Fruit fly (Drosophila melanogaster) whole organism, embryonic: ENCODE data around the gene Syx8.

ENCODE experiments used
- BEAF-32 ChIP-seq: fragments of 200-800 bp; sonication (Bioruptor generic); optimal IDR thresholded peaks from 3 replicates; lab custom pipeline; 2017; ENCODE audit warnings: missing biosample characterization, missing genetic modification characterization, mild to moderate bottlenecking, moderate library complexity, missing genetic modification reagents
- CG10147 ChIP-seq: fragments of 200-800 bp; sonication (Bioruptor generic); optimal IDR thresholded peaks from 2 replicates; lab custom pipeline; 2019; ENCODE audit warnings: missing biosample characterization, mild to moderate bottlenecking, missing genetic modification characterization, moderate library complexity
- CG10267 ChIP-seq: fragments of 200-800 bp; sonication (Bioruptor generic); optimal IDR thresholded peaks from 2 replicates; lab custom pipeline; 2018; ENCODE audit warnings: missing biosample characterization, mild to moderate bottlenecking, missing genetic modification characterization, moderate library complexity
- CG12071 ChIP-seq: fragments of 200-800 bp; sonication (Bioruptor generic); optimal IDR thresholded peaks from 3 replicates; lab custom pipeline; 2018; ENCODE audit warnings: missing biosample characterization, mild to moderate bottlenecking, missing genetic modification characterization
- CG13624 ChIP-seq: fragments of 200-800 bp; sonication (Bioruptor generic); optimal IDR thresholded peaks from 2 replicates; lab custom pipeline; 2016; ENCODE audit warnings: missing biosample characterization, missing genetic modification characterization
- CG13894 ChIP-seq: fragments of 200-800 bp; sonication (Bioruptor generic); optimal IDR thresholded peaks from 3 replicates; lab custom pipeline; 2018; ENCODE audit warnings: missing biosample characterization, mild to moderate bottlenecking, missing genetic modification characterization, moderate library complexity
- CG15514 ChIP-seq: fragments of 200-800 bp; sonication (Bioruptor generic); optimal IDR thresholded peaks from 3 replicates; lab custom pipeline; 2017; ENCODE audit warnings: missing biosample characterization, missing genetic modification characterization, mild to moderate bottlenecking, moderate library complexity, missing genetic modification reagents
- CG17186 ChIP-seq: fragments of 200-800 bp; sonication (Bioruptor generic); optimal IDR thresholded peaks from 3 replicates; lab custom pipeline; 2017; ENCODE audit warnings: missing biosample characterization, missing genetic modification reagents, missing genetic modification characterization
- CG17385 ChIP-seq: fragments of 200-800 bp; sonication (Bioruptor generic); optimal IDR thresholded peaks from 3 replicates; lab custom pipeline; 2018; ENCODE audit warnings: missing biosample characterization, mild to moderate bottlenecking, missing genetic modification characterization
- CG2120 ChIP-seq: fragments of 200-800 bp; sonication (Bioruptor generic); optimal IDR thresholded peaks from 3 replicates; lab custom pipeline; 2016; ENCODE audit warnings: missing biosample characterization, missing genetic modification characterization
- CG2712 ChIP-seq: fragments of 200-800 bp; optimal IDR thresholded peaks from 3 replicates; lab custom pipeline; 2019; ENCODE audit warnings: missing biosample characterization, mild to moderate bottlenecking, missing genetic modification characterization, moderate library complexity
- CG30403 ChIP-seq: fragments of 200-800 bp; sonication (Bioruptor generic); optimal IDR thresholded peaks from 3 replicates; lab custom pipeline; 2016; ENCODE audit warnings: missing biosample characterization, missing genetic modification characterization
- CG31441 ChIP-seq: fragments of 200-800 bp; sonication (Bioruptor generic); IDR thresholded peaks from 2 replicates; pipeline ENCODE4 v1.3.6; 2022; ENCODE audit warnings: missing biosample characterization, missing genetic modification characterization
- CG3281 ChIP-seq: fragments of 200-800 bp; sonication (Bioruptor generic); optimal IDR thresholded peaks from 3 replicates; lab custom pipeline; 2017; ENCODE audit warnings: missing biosample characterization, mild to moderate bottlenecking, missing genetic modification characterization
- CG34376 ChIP-seq: fragments of 200-800 bp; sonication (Bioruptor generic); optimal IDR thresholded peaks from 2 replicates; lab custom pipeline; 2018; ENCODE audit warnings: missing biosample characterization, mild to moderate bottlenecking, missing genetic modification characterization
- CG3847 ChIP-seq: fragments of 200-800 bp; sonication (Bioruptor generic); IDR thresholded peaks from 2 replicates; pipeline ENCODE4 v1.3.6; 2022; ENCODE audit warnings: missing biosample characterization, missing genetic modification characterization
- CG4424 ChIP-seq: fragments of 200-800 bp; sonication (Bioruptor generic); optimal IDR thresholded peaks from 3 replicates; lab custom pipeline; 2016; ENCODE audit warnings: missing biosample characterization, missing genetic modification characterization
- CG6175 ChIP-seq: fragments of 200-800 bp; sonication (Bioruptor generic); IDR thresholded peaks from 3 replicates; pipeline ENCODE4 v1.3.6; 2022; ENCODE audit warnings: missing biosample characterization, missing genetic modification characterization
- CG6272 ChIP-seq: fragments of 200-800 bp; sonication (Bioruptor generic); IDR thresholded peaks from 2 replicates; pipeline ENCODE4 v1.3.6; 2022; ENCODE audit warnings: missing biosample characterization, missing genetic modification characterization
- CG6765 ChIP-seq: fragments of 200-800 bp; sonication (Bioruptor generic); optimal IDR thresholded peaks from 3 replicates; lab custom pipeline; 2017; ENCODE audit warnings: missing biosample characterization, mild to moderate bottlenecking, missing genetic modification characterization
- CG6791 ChIP-seq: fragments of 200-800 bp; sonication (Bioruptor generic); IDR thresholded peaks from 3 replicates; pipeline ENCODE4 v1.3.6; 2022; ENCODE audit warnings: missing biosample characterization, missing genetic modification characterization; ENCODE audit not compliant: partially characterized antibody
- CG7928 ChIP-seq: fragments of 200-800 bp; sonication (Bioruptor generic); optimal IDR thresholded peaks from 2 replicates; lab custom pipeline; 2017; ENCODE audit warnings: missing biosample characterization, mild to moderate bottlenecking, missing genetic modification characterization
- CG9609 ChIP-seq: fragments of 200-800 bp; sonication (Bioruptor generic); optimal IDR thresholded peaks from 3 replicates; lab custom pipeline; 2016; ENCODE audit warnings: missing biosample characterization, missing genetic modification characterization
- CTCF ChIP-seq: fragments of 200-800 bp; sonication (Bioruptor generic); optimal IDR thresholded peaks from 2 replicates; lab custom pipeline; 2017; ENCODE audit warnings: missing biosample characterization, mild to moderate bottlenecking, missing genetic modification characterization, moderate library complexity
- Fer1 ChIP-seq: fragments of 200-800 bp; sonication (Bioruptor generic); optimal IDR thresholded peaks from 2 replicates; lab custom pipeline; 2017; ENCODE audit warnings: missing biosample characterization, mild to moderate bottlenecking, missing genetic modification characterization
- Hand ChIP-seq: fragments of 200-800 bp; sonication (Bioruptor generic); optimal IDR thresholded peaks from 2 replicates; lab custom pipeline; 2017; ENCODE audit warnings: mild to moderate bottlenecking, missing biosample characterization, missing genetic modification reagents, missing genetic modification characterization
- Hmr ChIP-seq: fragments of 200-800 bp; sonication (Bioruptor generic); optimal IDR thresholded peaks from 3 replicates; lab custom pipeline; 2017; ENCODE audit warnings: mild to moderate bottlenecking, missing biosample characterization, missing genetic modification reagents, missing genetic modification characterization
- Hr39 ChIP-seq: fragments of >200 bp; optimal IDR thresholded peaks from 2 replicates; lab custom pipeline; 2017
- Med ChIP-seq: fragments of 200-800 bp; sonication (Bioruptor generic); peaks from one replicate; lab custom pipeline; 2016; ENCODE audit warnings: missing biosample characterization, missing genetic modification characterization, mild to moderate bottlenecking, inconsistent platforms, moderate library complexity
- Rfx ChIP-seq: fragments of 200-800 bp; sonication (Bioruptor generic); IDR thresholded peaks from 2 replicates; pipeline ENCODE4 v1.3.6; 2022; ENCODE audit warnings: missing biosample characterization, missing genetic modification characterization
- Scr ChIP-seq: fragments of 200-800 bp; sonication (Bioruptor generic); IDR thresholded peaks from 2 replicates; pipeline ENCODE4 v1.3.6; 2022; ENCODE audit warnings: missing biosample characterization, missing genetic modification characterization; ENCODE audit not compliant: partially characterized antibody
- Xbp1 ChIP-seq: fragments of 200-800 bp; sonication (Bioruptor generic); optimal IDR thresholded peaks from 3 replicates; lab custom pipeline; 2016; ENCODE audit warnings: missing biosample characterization, mild to moderate bottlenecking, missing genetic modification characterization
- amos ChIP-seq: fragments of 200-800 bp; sonication (Bioruptor generic); IDR thresholded peaks from 2 replicates; pipeline ENCODE4 v1.3.6; 2022; ENCODE audit warnings: missing biosample characterization, missing genetic modification characterization; ENCODE audit not compliant: partially characterized antibody
- ase ChIP-seq: fragments of 200-800 bp; sonication (Bioruptor generic); IDR thresholded peaks from 3 replicates; pipeline ENCODE4 v1.3.6; 2022; ENCODE audit warnings: missing biosample characterization, missing genetic modification characterization
- bcd ChIP-seq: fragments of 200-800 bp; sonication (Bioruptor generic); optimal IDR thresholded peaks from 2 replicates; lab custom pipeline; 2017; ENCODE audit warnings: missing biosample characterization, mild to moderate bottlenecking, missing genetic modification characterization
- chinmo ChIP-seq: fragments of 200-800 bp; sonication (Bioruptor generic); IDR thresholded peaks from 4 replicates; pipeline ENCODE4 v1.3.6; 2022; ENCODE audit warnings: missing biosample characterization, missing genetic modification characterization; ENCODE audit not compliant: partially characterized antibody
- danr ChIP-seq: fragments of 200-800 bp; sonication (Bioruptor generic); IDR thresholded peaks from 2 replicates; pipeline ENCODE4 v1.3.6; 2022; ENCODE audit warnings: missing biosample characterization, missing genetic modification characterization
- dmrt11E ChIP-seq: fragments of 200-800 bp; sonication (Bioruptor generic); optimal IDR thresholded peaks from 3 replicates; lab custom pipeline; 2018; ENCODE audit warnings: missing biosample characterization, mild to moderate bottlenecking, missing genetic modification characterization, moderate library complexity
- esg ChIP-seq: fragments of 200-800 bp; sonication (Bioruptor generic); conservative IDR thresholded peaks from 2 replicates; pipeline ENCODE4 v1.3.6; 2022; ENCODE audit warnings: missing biosample characterization, missing genetic modification characterization
- gfzf ChIP-seq: fragments of 200-800 bp; sonication (Bioruptor generic); optimal IDR thresholded peaks from 2 replicates; lab custom pipeline; 2016; ENCODE audit warnings: missing biosample characterization, mild to moderate bottlenecking, missing genetic modification characterization, moderate library complexity
- gro ChIP-seq: fragments of 200-800 bp; sonication (Bioruptor generic); optimal IDR thresholded peaks from 2 replicates; lab custom pipeline; 2016; ENCODE audit warnings: missing biosample characterization, missing genetic modification characterization
- her ChIP-seq: fragments of 200-800 bp; sonication (Bioruptor generic); optimal IDR thresholded peaks from 2 replicates; lab custom pipeline; 2016; ENCODE audit warnings: missing biosample characterization, missing genetic modification characterization
- scrt ChIP-seq: fragments of 200-800 bp; sonication (Bioruptor generic); optimal IDR thresholded peaks from 2 replicates; lab custom pipeline; 2018; ENCODE audit warnings: missing biosample characterization, mild to moderate bottlenecking, missing genetic modification characterization, moderate library complexity
- sd ChIP-seq: fragments of 200-800 bp; sonication (Bioruptor generic); optimal IDR thresholded peaks from 3 replicates; lab custom pipeline; 2018; ENCODE audit warnings: missing biosample characterization, mild to moderate bottlenecking, missing genetic modification characterization, moderate library complexity
- sima ChIP-seq: fragments of 200-800 bp; sonication (Bioruptor generic); optimal IDR thresholded peaks from 2 replicates; lab custom pipeline; 2016; ENCODE audit warnings: missing biosample characterization, missing genetic modification characterization
- sisA ChIP-seq: fragments of 200-800 bp; sonication (Bioruptor generic); IDR thresholded peaks from 2 replicates; pipeline ENCODE4 v1.3.6; 2022; ENCODE audit warnings: missing biosample characterization, missing genetic modification characterization
- slbo ChIP-seq: fragments of 200-800 bp; sonication (Bioruptor generic); IDR thresholded peaks from 2 replicates; pipeline ENCODE4 v1.3.6; 2022; ENCODE audit warnings: missing biosample characterization, missing genetic modification characterization
- twi ChIP-seq: fragments of 200-800 bp; optimal IDR thresholded peaks from 2 replicates; lab custom pipeline; 2019; ENCODE audit warnings: missing biosample characterization, mild to moderate bottlenecking, missing genetic modification characterization, moderate library complexity
- vfl ChIP-seq: fragments of 200-800 bp; sonication (Bioruptor generic); optimal IDR thresholded peaks from 2 replicates; lab custom pipeline; 2016; ENCODE audit warnings: missing biosample characterization, missing genetic modification characterization
- vvl ChIP-seq: fragments of 200-800 bp; sonication (Bioruptor generic); IDR thresholded peaks from 2 replicates; pipeline ENCODE4 v1.3.6; 2022; ENCODE audit warnings: missing biosample characterization, missing genetic modification characterization
- zfh2 ChIP-seq: fragments of 200-800 bp; sonication (Bioruptor generic); optimal IDR thresholded peaks from 2 replicates; lab custom pipeline; 2016; ENCODE audit warnings: missing biosample characterization, missing genetic modification characterization

Syx8 gene

DNA sequence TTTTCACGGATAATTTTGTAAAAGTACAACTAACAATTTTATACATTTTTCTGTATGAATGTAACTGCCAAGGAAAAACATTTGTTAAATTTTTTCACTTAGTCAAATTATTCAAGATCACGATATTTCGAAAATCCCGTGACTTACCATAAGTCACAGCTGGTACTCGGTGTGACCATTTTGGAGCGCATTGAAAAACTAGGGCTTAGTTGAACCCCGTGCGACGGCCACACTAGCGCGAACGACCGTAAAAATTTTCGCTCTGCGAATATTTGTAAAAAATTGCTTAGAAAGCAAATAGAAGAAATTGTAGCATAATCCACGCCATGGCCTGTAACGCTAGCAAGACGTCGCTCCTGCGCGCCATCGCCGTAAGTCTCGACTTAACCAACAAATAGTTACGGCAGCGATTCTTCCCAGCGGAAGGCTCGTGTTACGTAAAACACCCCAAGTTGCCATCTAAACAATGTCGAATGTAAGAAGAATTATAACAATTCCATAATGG is 2.7 kb downstream of the Syx8 start, which contains the start of gene UQCR-C2 (continued):
- peak; percentile 56 for TF ChIP-seq CG13624 (GFP tag; lab: Kevin White, UChicago)
- TF ChIP-seq CG2120: peak; percentile 28
- no peak for TF ChIP-seq CG9609 (GFP tag; lab: Kevin White, UChicago)
- no peak for TF ChIP-seq CG6272 (GFP tag; lab: Robert Waterston, UW)
- TF ChIP-seq CG3847 (GFP tag; lab: Robert Waterston, UW): peak; percentile 38; the same call in 1 of the 2 replicates
- TF ChIP-seq CG12071: no peak
- peak; percentile 8 for TF ChIP-seq Hmr (GFP tag; lab: Kevin White, UChicago)
- no peak for TF ChIP-seq ase (GFP tag; lab: Robert Waterston, UW)
- peak; percentile 98 for TF ChIP-seq gfzf
- TF ChIP-seq CG34376 (GFP tag; lab: Kevin White, UChicago): peak; percentile 44
- peak; percentile 25 for TF ChIP-seq CTCF (GFP tag; lab: Kevin White, UChicago)
- peak; percentile 8 for TF ChIP-seq CG30403 (GFP tag; lab: Kevin White, UChicago)
- peak; percentile 52 for TF ChIP-seq her
- TF ChIP-seq CG6175 (GFP tag; lab: Robert Waterston, UW): no peak
- no peak for TF ChIP-seq Hr39 (lab: Kevin White, UChicago)
- peak; percentile 19 for TF ChIP-seq CG10147 (GFP tag; lab: Kevin White, UChicago)
- TF ChIP-seq BEAF-32 (GFP tag; lab: Kevin White, UChicago): peak; percentile 61
- TF ChIP-seq Hand (GFP tag; lab: Kevin White, UChicago): peak; percentile 3
- TF ChIP-seq CG17186: peak; percentile 77
- 0 out of 4 replicates have a peak, but pooled peaks have one; percentile 28 for TF ChIP-seq chinmo (GFP tag; lab: Robert Waterston, UW)
- no peak for TF ChIP-seq vfl (GFP tag; lab: Kevin White, UChicago)
- peak; percentile 23 for TF ChIP-seq twi (tag; lab: Kevin White, UChicago)
- no peak for TF ChIP-seq danr (GFP tag; lab: Robert Waterston, UW)
- TF ChIP-seq esg (GFP tag; lab: Robert Waterston, UW): no peak
- TF ChIP-seq CG17385 (GFP tag; lab: Kevin White, UChicago): no peak
- peak; percentile 2 for TF ChIP-seq Xbp1 (GFP tag; lab: Kevin White, UChicago)
- peak; percentile 96 for TF ChIP-seq CG31441
- peak; percentile 55 for TF ChIP-seq CG10267
- no peak for TF ChIP-seq CG3281
- peak; percentile 84 for TF ChIP-seq Med (GFP tag; lab: Kevin White, UChicago)
- TF ChIP-seq amos: peak; percentile 30; the same call in 1 of the 2 replicates
- TF ChIP-seq Scr (GFP tag; lab: Robert Waterston, UW): peak; percentile 25
- TF ChIP-seq CG4424: no peak
- no peak for TF ChIP-seq dmrt11E (tag; lab: Kevin White, UChicago)
- no peak for TF ChIP-seq CG6765 (GFP tag; lab: Kevin White, UChicago)
- peak; percentile 17; the same call in 1 of the 2 replicates for TF ChIP-seq slbo (GFP tag; lab: Robert Waterston, UW)
- TF ChIP-seq scrt (GFP tag; lab: Kevin White, UChicago): no peak
- peak; percentile 63 for TF ChIP-seq sd
- TF ChIP-seq CG6791 (GFP tag; lab: Robert Waterston, UW): peak; percentile 19; the same call in 1 of the 3 replicates
- peak; percentile 42 for TF ChIP-seq Fer1 (GFP tag; lab: Kevin White, UChicago)
- TF ChIP-seq CG2712 (tag; lab: Kevin White, UChicago): peak; percentile 45
- no peak for TF ChIP-seq sisA (GFP tag; lab: Robert Waterston, UW)
- no peak for TF ChIP-seq bcd (GFP tag; lab: Kevin White, UChicago)
- TF ChIP-seq Rfx (GFP tag; lab: Robert Waterston, UW): peak; percentile 49
- TF ChIP-seq vvl (GFP tag; lab: Robert Waterston, UW): peak; percentile 49
- no peak for TF ChIP-seq sima (GFP tag; lab: Kevin White, UChicago)
- peak; percentile 54 for TF ChIP-seq CG13894 (tag; lab: Kevin White, UChicago)
- peak; percentile 76 for TF ChIP-seq CG15514 (GFP tag; lab: Kevin White, UChicago)
- TF ChIP-seq zfh2 (GFP tag; lab: Kevin White, UChicago): no peak
- TF ChIP-seq CG7928 (GFP tag; lab: Kevin White, UChicago): peak; percentile 37
- peak; percentile 54 for TF ChIP-seq gro
